Worm (Caenorhabditis elegans) whole organism, L2 larva: ENCODE results near the gene Y39B6A.25.

Experiments
- lsy-2 ChIP-seq, 2 experiments: fragments of 150-350 bp in 1 of 2; sonication (generic microtip) in 1 of 2; optimal IDR thresholded peaks; 2 replicates each; lab custom pipeline; 2014 to 2017; ENCODE audit warnings: missing biosample characterization in 2 of 2, missing genetic modification characterization in 2 of 2
- snpc-4 ChIP-seq: fragments of 150-350 bp; optimal IDR thresholded peaks from 2 replicates; lab custom pipeline; 2014; ENCODE audit warnings: missing biosample characterization, missing genetic modification characterization

DNA sequence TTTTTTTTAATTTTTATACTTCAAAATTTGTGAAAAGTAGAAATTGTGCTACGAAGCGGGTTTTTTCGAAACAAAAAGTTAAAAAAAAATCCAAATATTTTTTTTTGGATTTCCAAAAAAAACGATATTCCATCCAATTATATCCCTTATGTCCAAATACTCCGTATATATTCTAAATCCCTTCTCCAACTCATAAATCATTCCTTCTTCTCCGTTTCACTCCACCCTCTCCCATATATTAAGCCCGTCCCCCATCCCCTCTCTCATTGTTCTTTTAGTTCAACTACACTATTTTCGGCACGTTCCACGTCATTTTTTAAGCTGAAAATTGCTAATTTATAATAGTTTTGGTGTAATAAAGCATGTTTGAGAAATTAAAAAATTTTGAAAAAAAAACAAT lies 31.3 kb downstream of the Y39B6A.25 start:
- TF ChIP-seq lsy-2 (tag; optimal IDR thresholded peaks at IDR 0.05; lab: Kevin White, UChicago) = no peak
- TF ChIP-seq snpc-4 = no peak
